Fruit fly (Drosophila melanogaster) whole organism, adult: Measurements from ENCODE around the gene CycT.

Experiments
- CG12768 ChIP-seq: fragments of 200-800 bp; sonication (Bioruptor generic); optimal IDR thresholded peaks from 2 replicates; lab custom pipeline; 2017; ENCODE audit warnings: missing biosample characterization, missing genetic modification characterization, mild to moderate bottlenecking, moderate library complexity, missing genetic modification reagents
- CG14711 ChIP-seq: fragments of 200-800 bp; sonication (Bioruptor generic); optimal IDR thresholded peaks from 2 replicates; lab custom pipeline; 2018; ENCODE audit warnings: missing biosample characterization, mild to moderate bottlenecking, missing genetic modification characterization, moderate library complexity
- CG1620 ChIP-seq: fragments of 200-800 bp; sonication (Bioruptor generic); optimal IDR thresholded peaks from 2 replicates; lab custom pipeline; 2016; ENCODE audit warnings: missing biosample characterization, missing genetic modification characterization
- CG7101 ChIP-seq: fragments of 200-800 bp; sonication (Bioruptor generic); optimal IDR thresholded peaks from 2 replicates; lab custom pipeline; 2018; ENCODE audit warnings: missing biosample characterization, mild to moderate bottlenecking, missing genetic modification characterization, moderate library complexity
- Clk ChIP-seq: fragments of 200-800 bp; sonication (Bioruptor generic); optimal IDR thresholded peaks from 2 replicates; lab custom pipeline; 2017; ENCODE audit warnings: missing biosample characterization, missing genetic modification characterization
- Crg-1 ChIP-seq: fragments of 200-800 bp; sonication (Bioruptor generic); optimal IDR thresholded peaks from 2 replicates; lab custom pipeline; 2016; ENCODE audit warnings: missing biosample characterization, missing genetic modification characterization
- cic ChIP-seq: fragments of 200-800 bp; sonication (Bioruptor generic); optimal IDR thresholded peaks from 2 replicates; lab custom pipeline; 2017; ENCODE audit warnings: missing biosample characterization, mild to moderate bottlenecking, missing genetic modification characterization, moderate library complexity
- cnc ChIP-seq, 2 experiments: fragments of >200 bp; optimal IDR thresholded peaks; 2 replicates each; lab custom pipeline; 2017
- kay ChIP-seq: fragments of 200-800 bp; sonication (Bioruptor generic); peaks from one replicate; lab custom pipeline; 2016; ENCODE audit warnings: missing biosample characterization, missing genetic modification characterization, borderline replicate concordance
- tj ChIP-seq: fragments of 200-800 bp; sonication (Bioruptor generic); optimal IDR thresholded peaks from 3 replicates; lab custom pipeline; 2017; ENCODE audit warnings: missing biosample characterization, mild to moderate bottlenecking, missing genetic modification characterization, moderate library complexity
- toe ChIP-seq: fragments of 200-800 bp; sonication (Bioruptor generic); optimal IDR thresholded peaks from 2 replicates; lab custom pipeline; 2016; ENCODE audit warnings: missing biosample characterization, missing genetic modification characterization

- no peak for TF ChIP-seq CG1620
- no peak for TF ChIP-seq Clk
- no peak for TF ChIP-seq CG7101 (tag; lab: Kevin White, UChicago)
- TF ChIP-seq CG12768 (GFP tag; lab: Kevin White, UChicago): no peak
- TF ChIP-seq kay (GFP tag; lab: Kevin White, UChicago): no peak
- no peak for TF ChIP-seq cnc (optimal IDR thresholded peaks at IDR 0.05; lab: Kevin White, UChicago)
- no peak for TF ChIP-seq Crg-1 (GFP tag; lab: Kevin White, UChicago)
- TF ChIP-seq CG14711: no peak
- no peak for TF ChIP-seq tj (GFP tag; lab: Kevin White, UChicago)
- TF ChIP-seq toe (GFP tag; lab: Kevin White, UChicago): no peak
- no peak for TF ChIP-seq cic
Measured at dm6 chr3L:17502235-17502634, 55.4 kb downstream of the CycT start.
